Worm (Caenorhabditis elegans) whole organism, young adult: Measurements from ENCODE around the gene Y48C3A.12.

Experiments used
- B0261.1 ChIP-seq: sonication (generic microtip); optimal IDR thresholded peaks from 2 replicates; lab custom pipeline; 2016; ENCODE audit warnings: mild to moderate bottlenecking, missing genetic modification characterization, moderate library complexity, missing compliant biosample characterization
- ama-1 ChIP-seq, 3 experiments: fragments of 150-350 bp in 1 of 3; sonication (generic microtip) in 2 of 3; optimal IDR thresholded peaks; 2 replicates each; lab custom pipeline; 2014 to 2018; ENCODE audit warnings: missing biosample characterization in 2 of 3, missing genetic modification characterization in 2 of 3, missing genetic modification reagents in 2 of 3
- ceh-100 ChIP-seq: fragments of 200-800 bp; sonication (Bioruptor generic); IDR thresholded peaks from 2 replicates; pipeline ENCODE4 v1.3.6; 2022; ENCODE audit warnings: missing genetic modification reagents, missing genetic modification characterization, missing compliant biosample characterization
- ekl-4 ChIP-seq: fragments of 200-800 bp; sonication (Bioruptor generic); IDR thresholded peaks from 2 replicates; pipeline ENCODE4 v1.3.6; 2022; ENCODE audit warnings: missing genetic modification reagents, missing genetic modification characterization, missing compliant biosample characterization
- nhr-120 ChIP-seq: fragments of 200-800 bp; sonication (Bioruptor generic); IDR thresholded peaks from 2 replicates; pipeline ENCODE4 v1.3.6; 2022; ENCODE audit warnings: missing genetic modification characterization, missing compliant biosample characterization

- TF ChIP-seq ekl-4, result no peak
- TF ChIP-seq ama-1 (optimal IDR thresholded peaks at IDR 0.05; lab: Kevin White, UChicago), result no peak
- TF ChIP-seq ama-1 (GFP tag; optimal IDR thresholded peaks at IDR 0.05; lab: Kevin White, UChicago), result no peak
- TF ChIP-seq B0261.1 (tag; lab: Kevin White, UChicago), result no peak
- TF ChIP-seq ceh-100, result no peak
- TF ChIP-seq nhr-120 (GFP tag; lab: Robert Waterston, UW), result no peak
Observed at ce11 chrII:13436725-13437124, 60.5 kb downstream of the Y48C3A.12 start, which contains the start of gene Y48E1C.4.
